Fruit fly (Drosophila melanogaster) whole organism, wandering third instar larva: Measurements from ENCODE around the gene Rop.

ENCODE experiments used
- Dfd ChIP-seq: fragments of >200 bp; optimal IDR thresholded peaks from 2 replicates; lab custom pipeline; 2017; ENCODE audit warnings: missing biosample characterization, missing genetic modification characterization
- GATAd ChIP-seq: sonication (Bioruptor generic); optimal IDR thresholded peaks from 2 replicates; lab custom pipeline; 2016; ENCODE audit warnings: missing biosample characterization, missing genetic modification characterization
- Vsx2 ChIP-seq: fragments of 200-300, 225-300 bp; sonication (Bioruptor generic); optimal IDR thresholded peaks from 2 replicates; lab custom pipeline; 2018; ENCODE audit warnings: missing biosample characterization, missing genetic modification characterization; ENCODE audit not compliant: partially characterized antibody
- br ChIP-seq: fragments of 200-800 bp; sonication (Bioruptor generic); optimal IDR thresholded peaks from 2 replicates; lab custom pipeline; 2016; ENCODE audit warnings: missing biosample characterization, missing genetic modification characterization
- foxo ChIP-seq, 2 experiments: fragments of 200-800 bp; sonication (Bioruptor generic); optimal IDR thresholded peaks; 2 replicates in 1 of 2; 3 replicates in 1 of 2; lab custom pipeline; 2016 to 2017; ENCODE audit warnings: missing biosample characterization in 2 of 2, missing genetic modification characterization in 2 of 2
- psq ChIP-seq: fragments of 200-800 bp; sonication (Bioruptor generic); optimal IDR thresholded peaks from 3 replicates; lab custom pipeline; 2017; ENCODE audit warnings: missing biosample characterization, mild to moderate bottlenecking, missing genetic modification characterization, moderate library complexity
- sv ChIP-seq: fragments of 200-800 bp; sonication (Bioruptor generic); optimal IDR thresholded peaks from 3 replicates; lab custom pipeline; 2016; ENCODE audit warnings: missing biosample characterization, missing genetic modification characterization

dm6 chr3L:4159264-4159663 lies 20.5 kb upstream of the Rop start:
- TF ChIP-seq foxo (GFP tag; optimal IDR thresholded peaks at IDR 0.05; lab: Kevin White, UChicago) = no peak
- TF ChIP-seq Dfd (GFP tag; lab: Kevin White, UChicago) = no peak
- no peak for TF ChIP-seq sv
- TF ChIP-seq GATAd (GFP tag; lab: Kevin White, UChicago) = no peak
- TF ChIP-seq psq (GFP tag; lab: Kevin White, UChicago) = no peak
- no peak for TF ChIP-seq br (GFP tag; lab: Kevin White, UChicago)
- TF ChIP-seq Vsx2 (GFP tag; lab: Kevin White, UChicago) = no peak
